Fruit fly (Drosophila melanogaster): ENCODE measurements around the gene Karl.

Gene Karl

DNA sequence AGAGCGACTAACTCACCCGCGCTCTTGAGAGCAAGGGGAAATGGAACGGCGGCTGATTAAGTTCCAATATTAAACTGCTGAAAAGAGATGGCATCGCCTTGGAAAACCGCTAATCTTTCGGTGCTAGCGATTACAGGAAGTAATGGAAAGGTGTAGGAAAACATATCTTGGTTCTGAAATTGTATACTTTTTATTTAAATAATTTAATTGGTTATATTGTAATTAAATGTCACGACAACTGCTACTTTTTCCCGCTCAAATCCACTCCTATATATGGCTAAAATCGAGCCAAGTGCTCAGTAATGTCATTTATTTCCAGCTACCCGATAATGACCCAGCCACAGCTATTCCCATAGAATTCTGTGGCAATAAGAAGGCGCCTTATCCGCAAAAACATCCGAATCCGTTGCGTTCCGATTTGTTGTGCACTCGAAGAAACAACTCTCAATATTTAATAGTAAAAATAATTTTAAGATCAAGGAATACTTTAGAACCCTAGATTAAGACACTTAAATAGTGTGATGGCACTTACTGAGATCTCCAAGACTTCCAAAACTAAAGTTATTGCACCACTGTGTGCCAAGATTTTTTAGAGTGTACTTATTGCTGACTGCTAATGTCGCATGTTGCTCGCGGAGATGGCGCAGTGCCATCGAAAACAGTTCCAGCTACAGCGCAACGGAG, 1.1 kb downstream of the Karl start (continued):
- TF ChIP-seq esg (GFP tag; conservative IDR thresholded peaks at IDR 0.05) (peak; percentile 68), Adf1 (GFP tag; IDR thresholded peaks at IDR 0.05) (no peak), CG12104 (GFP tag; optimal IDR thresholded peaks at IDR 0.05) (peak; percentile 42), cg (GFP tag; optimal IDR thresholded peaks at IDR 0.05) (no peak), ro (GFP tag; IDR thresholded peaks at IDR 0.05) (peak; percentile 43; the same call in 1 of the 2 replicates), pum (GFP tag; optimal IDR thresholded peaks at IDR 0.05) (peak; percentile 57), CG14667 (GFP tag; IDR thresholded peaks at IDR 0.05) (peak; percentile 64), salm (tag; optimal IDR thresholded peaks at IDR 0.05) (peak; percentile 67), croc (GFP tag; conservative IDR thresholded peaks at IDR 0.05) (no peak), CG17612 (GFP tag; IDR thresholded peaks at IDR 0.05) (no peak), Optix (GFP tag; IDR thresholded peaks at IDR 0.05) (peak; percentile 65; the same call in 1 of the 3 replicates), tin (GFP tag; optimal IDR thresholded peaks at IDR 0.05) (peak; percentile 62), grau (tag; optimal IDR thresholded peaks at IDR 0.05) (peak; percentile 78), ken (GFP tag; IDR thresholded peaks at IDR 0.05) (peak; percentile 81), CTCF (GFP tag; optimal IDR thresholded peaks at IDR 0.05) (peak; percentile 9), CG13775 (GFP tag; optimal IDR thresholded peaks at IDR 0.05) (peak; percentile 52), CG8478 (optimal IDR thresholded peaks at IDR 0.05) (no peak), BtbVII (GFP tag; optimal IDR thresholded peaks at IDR 0.05) (peak; percentile 66), cad (GFP tag; optimal IDR thresholded peaks at IDR 0.05) (no peak), CG43689 (GFP tag; IDR thresholded peaks at IDR 0.05) (peak; percentile 9; the same call in 1 of the 2 replicates), lilli (GFP tag; optimal IDR thresholded peaks at IDR 0.05) (peak; percentile 66), CG11695 (GFP tag; IDR thresholded peaks at IDR 0.05) (peak; percentile 79), gce (GFP tag; IDR thresholded peaks at IDR 0.05) (peak; percentile 66; the same call in 1 of the 3 replicates), ftz-f1 (GFP tag; optimal IDR thresholded peaks at IDR 0.05) (no peak), dan (GFP tag; IDR thresholded peaks at IDR 0.05) (0 out of 2 replicates have a peak, but pooled peaks have one; percentile 25), oc (tag; optimal IDR thresholded peaks at IDR 0.05) (peak; percentile 68), D (optimal IDR thresholded peaks at IDR 0.05) (no peak), D (GFP tag; optimal IDR thresholded peaks at IDR 0.05) (peak; percentile 47), gem (tag; optimal IDR thresholded peaks at IDR 0.05) (peak; percentile 85), HLH54F (GFP tag; optimal IDR thresholded peaks at IDR 0.05) (peak; percentile 38), CG32767 (GFP tag; IDR thresholded peaks at IDR 0.05) (0 out of 2 replicates have a peak, but pooled peaks have one; percentile 53), slou (GFP tag; optimal IDR thresholded peaks at IDR 0.05) (no peak), Atf3 (GFP tag; optimal IDR thresholded peaks at IDR 0.05) (peak; percentile 30), NK7.1 (GFP tag; optimal IDR thresholded peaks at IDR 0.05) (peak; percentile 10), CG10543 (GFP tag; optimal IDR thresholded peaks at IDR 0.05) (no peak), otp (GFP tag; IDR thresholded peaks at IDR 0.05) (peak; percentile 79), dati (GFP tag; IDR thresholded peaks at IDR 0.05) (0 out of 2 replicates have a peak, but pooled peaks have one; percentile 6), knrl (GFP tag; IDR thresholded peaks at IDR 0.05; ENCODE audit: partially characterized antibody) (no peak), dpn (GFP tag; optimal IDR thresholded peaks at IDR 0.05) (peak; percentile 55 to 67), E2f2 (GFP tag; IDR thresholded peaks at IDR 0.05) (peak; percentile 48; the same call in 1 of the 2 replicates), CG11723 (GFP tag; optimal IDR thresholded peaks at IDR 0.05) (peak; percentile 48), Dbx (GFP tag; IDR thresholded peaks at IDR 0.05) (0 out of 3 replicates have a peak, but pooled peaks have one; percentile 11), Scr (GFP tag; IDR thresholded peaks at IDR 0.05; ENCODE audit: partially characterized antibody) (no peak), CG2875 (GFP tag; optimal IDR thresholded peaks at IDR 0.05) (peak; percentile 44), Mes4 (GFP tag; optimal IDR thresholded peaks at IDR 0.05) (peak; percentile 5), CG13894 (tag; optimal IDR thresholded peaks at IDR 0.05) (no peak), dmrt99B (tag; optimal IDR thresholded peaks at IDR 0.05) (peak; percentile 82), CkIIα-i1 (GFP tag; IDR thresholded peaks at IDR 0.05) (no peak), gfzf (GFP tag; optimal IDR thresholded peaks at IDR 0.05) (no peak), fd3F (GFP tag; optimal IDR thresholded peaks at IDR 0.05) (peak; percentile 56), CG6689 (GFP tag; IDR thresholded peaks at IDR 0.05) (peak; percentile 59)
